Fruit fly (Drosophila melanogaster) whole organism, prepupa: ENCODE measurements around the gene Kaz-m1.

ENCODE experiments used
- Blimp-1 ChIP-seq: fragments of 200-800 bp; sonication (Bioruptor generic); optimal IDR thresholded peaks from 3 replicates; lab custom pipeline; 2017; ENCODE audit warnings: missing biosample characterization, missing genetic modification characterization, mild to moderate bottlenecking, moderate library complexity, missing genetic modification reagents
- CG10631 ChIP-seq: fragments of 200-800 bp; sonication (Bioruptor generic); optimal IDR thresholded peaks from 2 replicates; lab custom pipeline; 2016; ENCODE audit warnings: missing biosample characterization, missing genetic modification characterization
- CG11762 ChIP-seq: fragments of 200-800 bp; sonication (Bioruptor generic); optimal IDR thresholded peaks from 3 replicates; lab custom pipeline; 2016; ENCODE audit warnings: missing biosample characterization, missing genetic modification characterization; ENCODE audit not compliant: insufficient read depth
- CG11902 ChIP-seq: fragments of 200-800 bp; sonication (Bioruptor generic); optimal IDR thresholded peaks from 3 replicates; lab custom pipeline; 2016; ENCODE audit warnings: missing biosample characterization, missing genetic modification characterization
- CG16779 ChIP-seq: fragments of 200-800 bp; sonication (Bioruptor generic); optimal IDR thresholded peaks from 3 replicates; lab custom pipeline; 2017; ENCODE audit warnings: missing biosample characterization, mild to moderate bottlenecking, missing genetic modification characterization
- CG3032 ChIP-seq: fragments of 200-800 bp; optimal IDR thresholded peaks from 2 replicates; lab custom pipeline; 2019; ENCODE audit warnings: missing biosample characterization, mild to moderate bottlenecking, missing genetic modification characterization, moderate library complexity
- CG31627 ChIP-seq: fragments of 200-800 bp; sonication (Bioruptor generic); optimal IDR thresholded peaks from 3 replicates; lab custom pipeline; 2016; ENCODE audit warnings: missing biosample characterization, missing genetic modification characterization
- CG32006 ChIP-seq: fragments of 200-800 bp; sonication (Bioruptor generic); optimal IDR thresholded peaks from 3 replicates; lab custom pipeline; 2017; ENCODE audit warnings: missing biosample characterization, mild to moderate bottlenecking, missing genetic modification characterization
- CG34406 ChIP-seq: fragments of 200-800 bp; sonication (Bioruptor generic); optimal IDR thresholded peaks from 3 replicates; lab custom pipeline; 2016; ENCODE audit warnings: missing biosample characterization, missing genetic modification characterization
- CG3919 ChIP-seq: fragments of 200-800 bp; sonication (Bioruptor generic); optimal IDR thresholded peaks from 3 replicates; lab custom pipeline; 2016; ENCODE audit warnings: missing biosample characterization, missing genetic modification characterization
- CG4318 ChIP-seq: fragments of 200-800 bp; sonication (Bioruptor generic); optimal IDR thresholded peaks from 3 replicates; lab custom pipeline; 2017; ENCODE audit warnings: missing biosample characterization, mild to moderate bottlenecking, missing genetic modification characterization
- CG6163 ChIP-seq: fragments of 200-800 bp; sonication (Bioruptor generic); IDR thresholded peaks from 3 replicates; pipeline ENCODE4 v1.3.6; 2022; ENCODE audit warnings: missing biosample characterization, missing genetic modification characterization
- CG6276 ChIP-seq: fragments of 200-800 bp; sonication (Bioruptor generic); optimal IDR thresholded peaks from 2 replicates; lab custom pipeline; 2017; ENCODE audit warnings: missing biosample characterization, mild to moderate bottlenecking, missing genetic modification characterization
- CG6854 ChIP-seq: fragments of 200-800 bp; sonication (Bioruptor generic); optimal IDR thresholded peaks from 2 replicates; lab custom pipeline; 2017; ENCODE audit warnings: missing biosample characterization, mild to moderate bottlenecking, missing genetic modification characterization
- CG7368 ChIP-seq: fragments of 200-800 bp; sonication (Bioruptor generic); optimal IDR thresholded peaks from 3 replicates; lab custom pipeline; 2016; ENCODE audit warnings: missing biosample characterization, missing genetic modification characterization
- CG8119 ChIP-seq: fragments of 200-800 bp; sonication (Bioruptor generic); IDR thresholded peaks from 3 replicates; pipeline ENCODE4 v1.3.6; 2022; ENCODE audit warnings: missing biosample characterization, missing genetic modification characterization
- CG8319 ChIP-seq: fragments of 200-800 bp; sonication (Bioruptor generic); optimal IDR thresholded peaks from 3 replicates; lab custom pipeline; 2016; ENCODE audit warnings: missing biosample characterization, missing genetic modification characterization
- CG8632 ChIP-seq: fragments of 200-800 bp; sonication (Bioruptor generic); optimal IDR thresholded peaks from 3 replicates; lab custom pipeline; 2016; ENCODE audit warnings: missing biosample characterization, missing genetic modification characterization
- CG9139 ChIP-seq: fragments of 200-800 bp; sonication (Bioruptor generic); optimal IDR thresholded peaks from 3 replicates; lab custom pipeline; 2017; ENCODE audit warnings: missing biosample characterization, mild to moderate bottlenecking, missing genetic modification characterization
- Eip75B ChIP-seq: fragments of 200-800 bp; sonication (Bioruptor generic); optimal IDR thresholded peaks from 3 replicates; lab custom pipeline; 2016; ENCODE audit warnings: missing biosample characterization, missing genetic modification characterization
- Eip93F ChIP-seq: fragments of 200-800 bp; sonication (Bioruptor generic); optimal IDR thresholded peaks from 2 replicates; lab custom pipeline; 2016; ENCODE audit warnings: missing biosample characterization, mild to moderate bottlenecking, missing genetic modification characterization
- Ets21C ChIP-seq: fragments of 200-800 bp; sonication (Bioruptor generic); optimal IDR thresholded peaks from 3 replicates; lab custom pipeline; 2016; ENCODE audit warnings: missing biosample characterization, missing genetic modification characterization
- Ets96B ChIP-seq: fragments of 200-800 bp; optimal IDR thresholded peaks from 2 replicates; lab custom pipeline; 2019; ENCODE audit warnings: missing biosample characterization, mild to moderate bottlenecking, missing genetic modification characterization, moderate library complexity
- Gug ChIP-seq: fragments of 200-800 bp; sonication (Bioruptor generic); IDR thresholded peaks from 2 replicates; pipeline ENCODE4 v1.3.6; 2022; ENCODE audit warnings: missing biosample characterization, missing genetic modification characterization
- Hr38 ChIP-seq: sonication (Bioruptor generic); optimal IDR thresholded peaks from 2 replicates; lab custom pipeline; 2016; ENCODE audit warnings: missing biosample characterization, missing genetic modification characterization
- Hr39 ChIP-seq: fragments of 200-800 bp; sonication (Bioruptor generic); optimal IDR thresholded peaks from 2 replicates; lab custom pipeline; 2016; ENCODE audit warnings: missing biosample characterization, missing genetic modification characterization
- Hr4 ChIP-seq: fragments of 200-800 bp; sonication (Bioruptor generic); optimal IDR thresholded peaks from 3 replicates; lab custom pipeline; 2016; ENCODE audit warnings: missing biosample characterization, missing genetic modification characterization
- Lpt ChIP-seq: fragments of 200-800 bp; sonication (Bioruptor generic); optimal IDR thresholded peaks from 3 replicates; lab custom pipeline; 2016; ENCODE audit warnings: missing biosample characterization, missing genetic modification characterization
- Met ChIP-seq: fragments of 200-800 bp; sonication (Bioruptor generic); optimal IDR thresholded peaks from 3 replicates; lab custom pipeline; 2016; ENCODE audit warnings: missing biosample characterization, missing genetic modification characterization
- Smox ChIP-seq: fragments of 200-800 bp; sonication (Bioruptor generic); optimal IDR thresholded peaks from 3 replicates; lab custom pipeline; 2016; ENCODE audit warnings: missing biosample characterization, missing genetic modification characterization
- Sox102F ChIP-seq: fragments of 200-800 bp; sonication (Bioruptor generic); optimal IDR thresholded peaks from 2 replicates; lab custom pipeline; 2016; ENCODE audit warnings: missing biosample characterization, mild to moderate bottlenecking, missing genetic modification characterization
- Sox14 ChIP-seq: fragments of 200-800 bp; sonication (Bioruptor generic); optimal IDR thresholded peaks from 3 replicates; lab custom pipeline; 2016; ENCODE audit warnings: missing biosample characterization, missing genetic modification characterization
- Sox15 ChIP-seq: fragments of 200-800 bp; sonication (Bioruptor generic); optimal IDR thresholded peaks from 3 replicates; lab custom pipeline; 2016; ENCODE audit warnings: missing biosample characterization, missing genetic modification characterization
- achi ChIP-seq: fragments of 200-800 bp; sonication (Bioruptor generic); optimal IDR thresholded peaks from 3 replicates; lab custom pipeline; 2016; ENCODE audit warnings: missing biosample characterization, missing genetic modification characterization
- cyc ChIP-seq: fragments of 200-800 bp; sonication (Bioruptor generic); optimal IDR thresholded peaks from 3 replicates; lab custom pipeline; 2016; ENCODE audit warnings: missing biosample characterization, missing genetic modification characterization
- dsx ChIP-seq: fragments of 200-800 bp; optimal IDR thresholded peaks from 3 replicates; lab custom pipeline; 2019; ENCODE audit warnings: missing biosample characterization, mild to moderate bottlenecking, missing genetic modification characterization, moderate library complexity; ENCODE audit not compliant: poor library complexity, severe bottlenecking
- eg ChIP-seq: fragments of 200-800 bp; sonication (Bioruptor generic); IDR thresholded peaks from 3 replicates; pipeline ENCODE4 v1.3.6; 2022; ENCODE audit warnings: missing biosample characterization, missing genetic modification characterization
- esn ChIP-seq: fragments of 200-800 bp; sonication (Bioruptor generic); optimal IDR thresholded peaks from 2 replicates; lab custom pipeline; 2016; ENCODE audit warnings: missing biosample characterization, mild to moderate bottlenecking, missing genetic modification characterization, moderate library complexity
- fd59A ChIP-seq: fragments of 200-800 bp; sonication (Bioruptor generic); optimal IDR thresholded peaks from 2 replicates; lab custom pipeline; 2017; ENCODE audit warnings: missing biosample characterization, mild to moderate bottlenecking, missing genetic modification characterization, missing genetic modification reagents
- fd85E ChIP-seq: fragments of 200-800 bp; sonication (Bioruptor generic); optimal IDR thresholded peaks from 3 replicates; lab custom pipeline; 2016; ENCODE audit warnings: missing biosample characterization, missing genetic modification characterization
- fkh ChIP-seq: fragments of 200-800 bp; sonication (Bioruptor generic); optimal IDR thresholded peaks from 3 replicates; lab custom pipeline; 2017; ENCODE audit warnings: missing biosample characterization, mild to moderate bottlenecking, missing genetic modification characterization, moderate library complexity
- lz ChIP-seq: fragments of 200-800 bp; sonication (Bioruptor generic); optimal IDR thresholded peaks from 3 replicates; lab custom pipeline; 2016; ENCODE audit warnings: missing biosample characterization, missing genetic modification characterization
- pdm3 ChIP-seq: fragments of 200-800 bp; sonication (Bioruptor generic); optimal IDR thresholded peaks from 3 replicates; lab custom pipeline; 2016; ENCODE audit warnings: missing biosample characterization, missing genetic modification characterization
- salr ChIP-seq, 2 experiments: fragments of 200-800 bp; sonication (Bioruptor generic); optimal IDR thresholded peaks; 3 replicates each; lab custom pipeline; 2016 to 2018; ENCODE audit warnings: missing biosample characterization in 2 of 2, missing genetic modification characterization in 2 of 2, mild to moderate bottlenecking in 1 of 2
- spab ChIP-seq: fragments of 200-800 bp; sonication (Bioruptor generic); optimal IDR thresholded peaks from 2 replicates; lab custom pipeline; 2017; ENCODE audit warnings: missing biosample characterization, mild to moderate bottlenecking, missing genetic modification characterization, missing genetic modification reagents
- ss ChIP-seq, 2 experiments: fragments of 200-800 bp; sonication (Bioruptor generic); optimal IDR thresholded peaks; 2 replicates in 1 of 2; 3 replicates in 1 of 2; lab custom pipeline; 2017 to 2018; ENCODE audit warnings: mild to moderate bottlenecking in 2 of 2, missing biosample characterization in 2 of 2, missing genetic modification characterization in 2 of 2, moderate library complexity in 1 of 2
- svp ChIP-seq: fragments of 200-800 bp; sonication (Bioruptor generic); peaks from one replicate; lab custom pipeline; 2016; ENCODE audit warnings: missing biosample characterization, missing genetic modification characterization
- topi ChIP-seq: fragments of 200-800 bp; sonication (Bioruptor generic); optimal IDR thresholded peaks from 3 replicates; lab custom pipeline; 2016; ENCODE audit warnings: missing biosample characterization, missing genetic modification characterization
- vri ChIP-seq: fragments of 200-800 bp; sonication (Bioruptor generic); optimal IDR thresholded peaks from 3 replicates; lab custom pipeline; 2016; ENCODE audit warnings: missing biosample characterization, mild to moderate bottlenecking, missing genetic modification characterization

Gene Kaz-m1

DNA sequence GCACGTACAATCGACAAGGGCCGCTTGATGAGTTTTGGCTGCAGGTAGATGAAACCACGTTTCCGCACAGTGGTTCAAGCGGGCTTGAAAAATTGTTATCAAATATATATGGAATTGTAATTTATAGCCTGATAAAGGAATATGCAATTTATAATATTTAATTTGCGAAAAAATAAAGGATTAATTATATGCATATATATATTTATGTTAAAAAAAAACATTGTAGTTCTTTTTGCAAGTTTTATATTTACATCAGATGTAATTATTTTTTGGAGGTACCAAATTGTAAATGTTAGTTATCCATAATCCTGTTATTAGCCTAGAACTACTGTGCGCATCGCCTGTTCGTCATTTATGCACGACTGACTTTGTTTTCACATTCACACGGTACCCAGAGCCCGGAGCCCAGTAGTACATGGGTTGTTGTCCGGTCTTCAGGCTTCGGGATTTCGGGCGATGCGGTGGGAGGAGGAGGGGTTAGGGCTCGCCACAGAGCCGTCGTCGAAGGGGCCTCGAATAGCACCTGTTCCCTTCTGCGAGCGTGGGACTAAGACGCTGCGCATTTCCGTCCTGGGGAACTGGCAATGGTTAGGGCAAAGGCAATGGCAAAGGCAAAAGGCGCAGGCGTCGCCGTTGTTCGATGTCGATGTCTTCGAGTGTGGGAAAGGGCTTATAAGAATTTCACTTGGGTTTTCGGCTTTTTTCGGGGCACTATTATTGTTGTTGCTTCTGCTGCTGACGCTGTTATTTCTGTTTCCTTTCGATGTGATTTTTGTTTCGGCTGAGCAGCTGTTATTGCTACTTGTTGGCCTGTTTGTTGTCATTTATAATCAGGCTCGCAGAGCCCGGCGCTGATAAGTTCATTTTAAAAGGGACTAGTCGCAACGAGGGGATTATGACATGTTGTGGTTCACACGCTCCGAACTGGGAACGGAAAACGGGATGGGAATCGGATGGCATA, 3.5 kb downstream of the Kaz-m1 start:
- TF ChIP-seq CG3919 (peak; percentile 91), Blimp-1 (GFP tag; lab: Kevin White, UChicago) (peak; percentile 86), Hr39 (GFP tag; lab: Kevin White, UChicago) (peak; percentile 25), CG34406 (GFP tag; lab: Kevin White, UChicago) (peak; percentile 94), Hr4 (peak; percentile 61), Smox (GFP tag; lab: Kevin White, UChicago) (peak; percentile 79), CG4318 (GFP tag; lab: Kevin White, UChicago) (peak; percentile 81), topi (peak; percentile 84), vri (GFP tag; lab: Kevin White, UChicago) (peak; percentile 64), cyc (GFP tag; lab: Kevin White, UChicago) (peak; percentile 73), CG6854 (GFP tag; lab: Kevin White, UChicago) (peak; percentile 90), CG16779 (peak; percentile 84), CG7368 (GFP tag; lab: Kevin White, UChicago) (peak; percentile 84), CG8319 (peak; percentile 85), Lpt (GFP tag; lab: Kevin White, UChicago) (peak; percentile 88), CG9139 (GFP tag; lab: Kevin White, UChicago) (peak; percentile 91), svp (GFP tag; lab: Kevin White, UChicago) (peak; percentile 92), CG8119 (GFP tag; lab: Robert Waterston, UW) (peak; percentile 90), spab (GFP tag; lab: Kevin White, UChicago) (peak; percentile 95), ss (GFP tag; optimal IDR thresholded peaks at IDR 0.05; lab: Kevin White, UChicago) (peak; percentile 97), achi (GFP tag; lab: Kevin White, UChicago) (peak; percentile 93), pdm3 (GFP tag; lab: Kevin White, UChicago) (peak; percentile 69), Eip93F (GFP tag; lab: Kevin White, UChicago) (peak; percentile 56), salr (GFP tag; optimal IDR thresholded peaks at IDR 0.05; lab: Kevin White, UChicago) (peak; percentile 53 to 89), CG8632 (peak; percentile 94), CG11762 (GFP tag; lab: Kevin White, UChicago) (peak; percentile 81), CG3032 (tag; lab: Kevin White, UChicago) (peak; percentile 95), CG32006 (GFP tag; lab: Kevin White, UChicago) (peak; percentile 88), fd85E (GFP tag; lab: Kevin White, UChicago) (peak; percentile 73), lz (GFP tag; lab: Kevin White, UChicago) (peak; percentile 72), CG11902 (GFP tag; lab: Kevin White, UChicago) (peak; percentile 85), Eip75B (peak; percentile 68), Met (peak; percentile 84), fd59A (GFP tag; lab: Kevin White, UChicago) (peak; percentile 92), Hr38 (no peak), CG31627 (peak; percentile 58), Sox14 (peak; percentile 70), Sox15 (GFP tag; lab: Kevin White, UChicago) (peak; percentile 83), CG6276 (GFP tag; lab: Kevin White, UChicago) (peak; percentile 75), CG10631 (GFP tag; lab: Kevin White, UChicago) (peak; percentile 94), Sox102F (GFP tag; lab: Kevin White, UChicago) (peak; percentile 82), esn (GFP tag; lab: Kevin White, UChicago) (peak; percentile 92), Gug (GFP tag; lab: Robert Waterston, UW) (peak; percentile 54), CG6163 (GFP tag; lab: Robert Waterston, UW) (peak; percentile 74; the same call in 2 of the 3 replicates), fkh (GFP tag; lab: Kevin White, UChicago) (peak; percentile 63), Ets21C (peak; percentile 18), dsx (GFP tag; lab: Kevin White, UChicago) (peak; percentile 95), Ets96B (tag; lab: Kevin White, UChicago) (peak; percentile 94), eg (GFP tag; lab: Robert Waterston, UW) (peak; percentile 68)
